Worm (Caenorhabditis elegans): Measurements from ENCODE around the gene col-115.

- TF ChIP-seq php-3 (GFP tag; IDR thresholded peaks at IDR 0.05) = no peak
- no peak for TF ChIP-seq aly-2 (tag; optimal IDR thresholded peaks at IDR 0.05)
- no peak for TF ChIP-seq ceh-20 (GFP tag; IDR thresholded peaks at IDR 0.05)
- TF ChIP-seq nhr-25 (tag; optimal IDR thresholded peaks at IDR 0.05; ENCODE audit: borderline replicate concordance, insufficient read depth) = no peak
- no peak for TF ChIP-seq daf-12 (tag; optimal IDR thresholded peaks at IDR 0.05)
- TF ChIP-seq ceh-28 (tag; optimal IDR thresholded peaks at IDR 0.05) = no peak
These were observed 2.7 kb upstream of the col-115 start for ce11 chrIV:7985737-7986136.

Measured in whole organism, L4 larva.